Worm (Caenorhabditis elegans): Measurements from ENCODE around the gene F07C3.3.

- no peak for TF ChIP-seq him-1 (tag; optimal IDR thresholded peaks at IDR 0.05)
- TF ChIP-seq dao-5 (tag; optimal IDR thresholded peaks at IDR 0.05): no peak
These were observed 10.6 kb downstream of the F07C3.3 start, which contains the start of gene grd-6 for ce11 chrV:9221566-9221965.

Data from whole organism, L4/young adult.